Fruit fly (Drosophila melanogaster): ENCODE measurements around the gene mRpS21.
A peak's percentile ranks its signal among the peaks of the same experiment; 100 is the strongest.

Gene mRpS21

DNA sequence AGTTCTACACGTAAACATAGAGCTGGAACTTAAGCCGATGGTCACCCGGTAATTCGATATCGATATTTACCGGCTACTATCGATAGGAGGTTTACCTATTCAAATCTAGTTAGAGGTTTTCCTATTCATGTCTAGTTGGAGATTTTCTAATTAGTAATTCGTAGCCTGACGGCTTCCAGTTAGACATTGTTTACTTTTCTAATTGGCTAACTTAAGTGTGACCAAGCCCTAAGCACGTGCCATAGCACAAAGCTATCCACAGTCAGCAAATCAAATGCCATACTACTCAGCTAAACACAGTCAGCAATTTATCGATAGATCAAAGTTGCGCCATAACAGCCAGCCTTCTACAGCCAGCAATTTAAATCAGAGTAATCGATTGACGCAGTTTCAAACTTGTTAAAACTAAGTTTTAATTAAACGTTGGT is 21.4 kb upstream of the mRpS21 start, which contains the start of gene Dpm3:
Dpm3 (minus strand) TSS at position 20 of the 428 bp plus-strand sequence.
- TF ChIP-seq MBD-R2 (GFP tag; IDR thresholded peaks at IDR 0.05) (peak; percentile 69), CG34422 (GFP tag; IDR thresholded peaks at IDR 0.05) (peak; percentile 79), lmd (GFP tag; IDR thresholded peaks at IDR 0.05) (no peak), sim (GFP tag; IDR thresholded peaks at IDR 0.05) (no peak), CG3847 (GFP tag; IDR thresholded peaks at IDR 0.05) (peak; percentile 86), Elba2 (GFP tag; optimal IDR thresholded peaks at IDR 0.05) (peak; percentile 100), CG4282 (GFP tag; optimal IDR thresholded peaks at IDR 0.05) (peak; percentile 6), CG15269 (tag; optimal IDR thresholded peaks at IDR 0.05) (no peak), MESR4 (GFP tag; optimal IDR thresholded peaks at IDR 0.05) (peak; percentile 27), CG11696 (GFP tag; IDR thresholded peaks at IDR 0.05) (no peak), CG11695 (GFP tag; IDR thresholded peaks at IDR 0.05) (no peak), mam (GFP tag; optimal IDR thresholded peaks at IDR 0.05) (peak; percentile 56), CG1233 (GFP tag; optimal IDR thresholded peaks at IDR 0.05) (no peak), CG15696 (tag; optimal IDR thresholded peaks at IDR 0.05) (peak; percentile 43), cad (GFP tag; optimal IDR thresholded peaks at IDR 0.05) (no peak), pum (GFP tag; optimal IDR thresholded peaks at IDR 0.05) (peak; percentile 41), tll (GFP tag; optimal IDR thresholded peaks at IDR 0.05) (no peak), zen (tag; optimal IDR thresholded peaks at IDR 0.05) (peak; percentile 68), ac (GFP tag; optimal IDR thresholded peaks at IDR 0.05) (no peak), Bdp1 (GFP tag; optimal IDR thresholded peaks at IDR 0.05) (peak; percentile 39), abd-A (tag; optimal IDR thresholded peaks at IDR 0.05) (peak; percentile 74), CG17328 (GFP tag; IDR thresholded peaks at IDR 0.05) (no peak), Atf-2 (GFP tag; optimal IDR thresholded peaks at IDR 0.05) (peak; percentile 37), CG2199 (GFP tag; IDR thresholded peaks at IDR 0.05) (0 out of 3 replicates have a peak, but pooled peaks have one; percentile 68), wdn (GFP tag; IDR thresholded peaks at IDR 0.05) (no peak), da (GFP tag; optimal IDR thresholded peaks at IDR 0.05) (no peak), kay (GFP tag; optimal IDR thresholded peaks at IDR 0.05) (peak; percentile 50), ham (GFP tag; IDR thresholded peaks at IDR 0.05) (no peak), MTF-1 (GFP tag; optimal IDR thresholded peaks at IDR 0.05; ENCODE audit: borderline replicate concordance) (no peak), Deaf1 (tag; optimal IDR thresholded peaks at IDR 0.05) (no peak), gro (GFP tag; optimal IDR thresholded peaks at IDR 0.05) (peak; percentile 26), Kr (GFP tag; optimal IDR thresholded peaks at IDR 0.05) (no peak), ken (GFP tag; IDR thresholded peaks at IDR 0.05) (peak; percentile 51; the same call in 1 of the 3 replicates), pfk (GFP tag; optimal IDR thresholded peaks at IDR 0.05) (no peak), CG3065 (GFP tag; optimal IDR thresholded peaks at IDR 0.05) (peak; percentile 17), CG1792 (GFP tag; optimal IDR thresholded peaks at IDR 0.05) (no peak), tx (GFP tag; optimal IDR thresholded peaks at IDR 0.05) (peak; percentile 15), Atf3 (GFP tag; optimal IDR thresholded peaks at IDR 0.05) (peak; percentile 23), seq (GFP tag; IDR thresholded peaks at IDR 0.05) (no peak), CG4424 (GFP tag; optimal IDR thresholded peaks at IDR 0.05) (no peak), Rx (GFP tag; IDR thresholded peaks at IDR 0.05) (no peak), HHEX (GFP tag; optimal IDR thresholded peaks at IDR 0.05) (no peak), Spps (tag; optimal IDR thresholded peaks at IDR 0.05) (peak; percentile 7), Pdp1 (GFP tag; optimal IDR thresholded peaks at IDR 0.05) (peak in 1 of 2 experiments; percentile 57), CG4730 (GFP tag; IDR thresholded peaks at IDR 0.05) (no peak), CG6175 (GFP tag; IDR thresholded peaks at IDR 0.05) (no peak), Dref (GFP tag; IDR thresholded peaks at IDR 0.05) (peak; percentile 99), CG13624 (GFP tag; optimal IDR thresholded peaks at IDR 0.05) (peak; percentile 18), CG6813 (GFP tag; optimal IDR thresholded peaks at IDR 0.05) (no peak), CG17612 (GFP tag; IDR thresholded peaks at IDR 0.05) (no peak), chif (GFP tag; optimal IDR thresholded peaks at IDR 0.05) (peak in 1 of 2 experiments; percentile 50), CG11247 (GFP tag; IDR thresholded peaks at IDR 0.05) (no peak)
